Worm (Caenorhabditis elegans) whole organism, mixed stage, embryonic: ENCODE measurements around the gene lpr-3.

Experiments
- M03D4.4 ChIP-seq: sonication (generic microtip); optimal IDR thresholded peaks from 2 replicates; lab custom pipeline; 2017; ENCODE audit warnings: mild to moderate bottlenecking, missing genetic modification characterization, missing compliant biosample characterization
- bed-3 ChIP-seq: fragments of 200-800 bp; sonication (Bioruptor generic); optimal IDR thresholded peaks from 3 replicates; lab custom pipeline; 2018; ENCODE audit warnings: mild to moderate bottlenecking, missing genetic modification characterization, moderate library complexity, missing compliant biosample characterization
- ceh-39 ChIP-seq: fragments of 150-350 bp; optimal IDR thresholded peaks from 2 replicates; lab custom pipeline; 2014; ENCODE audit warnings: missing biosample characterization, missing genetic modification characterization
- ces-1 ChIP-seq: fragments of 150-350 bp; optimal IDR thresholded peaks from 2 replicates; lab custom pipeline; 2014; ENCODE audit warnings: missing biosample characterization, missing genetic modification reagents, missing genetic modification characterization
- cnd-1 ChIP-seq: fragments of 200-800 bp; sonication (Bioruptor generic); optimal IDR thresholded peaks from 2 replicates; lab custom pipeline; 2018; ENCODE audit warnings: mild to moderate bottlenecking, missing genetic modification characterization, missing compliant biosample characterization
- drap-1 ChIP-seq: fragments of 200-800 bp; sonication (Bioruptor generic); optimal IDR thresholded peaks from 3 replicates; lab custom pipeline; 2018; ENCODE audit warnings: mild to moderate bottlenecking, missing genetic modification characterization, missing compliant biosample characterization
- elt-1 ChIP-seq: sonication (generic microtip); optimal IDR thresholded peaks from 2 replicates; lab custom pipeline; 2017; ENCODE audit warnings: missing genetic modification characterization, mild to moderate bottlenecking, missing compliant biosample characterization, antibody characterized with exemption, moderate library complexity, borderline replicate concordance; ENCODE audit not compliant: insufficient read depth
- elt-3 ChIP-seq: fragments of 150-350 bp; optimal IDR thresholded peaks from 2 replicates; lab custom pipeline; 2014; ENCODE audit warnings: missing biosample characterization, missing genetic modification characterization
- flh-1 ChIP-seq: fragments of 200-800 bp; sonication (Bioruptor generic); optimal IDR thresholded peaks from 2 replicates; lab custom pipeline; 2018; ENCODE audit warnings: mild to moderate bottlenecking, missing genetic modification characterization, moderate library complexity, missing compliant biosample characterization
- ham-2 ChIP-seq: fragments of 200-800 bp; sonication (Bioruptor generic); optimal IDR thresholded peaks from 2 replicates; lab custom pipeline; 2018; ENCODE audit warnings: mild to moderate bottlenecking, missing genetic modification characterization, missing compliant biosample characterization
- hlh-1 ChIP-seq: fragments of 150-350 bp; optimal IDR thresholded peaks from 2 replicates; lab custom pipeline; 2014; ENCODE audit warnings: missing biosample characterization, missing genetic modification reagents, missing genetic modification characterization
- lin-13 ChIP-seq: fragments of 150-350 bp; optimal IDR thresholded peaks from 2 replicates; lab custom pipeline; 2014; ENCODE audit warnings: missing biosample characterization, missing genetic modification characterization
- lin-32 ChIP-seq: fragments of 200-800 bp; sonication (Bioruptor generic); optimal IDR thresholded peaks from 2 replicates; lab custom pipeline; 2018; ENCODE audit warnings: mild to moderate bottlenecking, missing genetic modification characterization, missing compliant biosample characterization
- lsy-2 ChIP-seq: fragments of 150-350 bp; optimal IDR thresholded peaks from 2 replicates; lab custom pipeline; 2014; ENCODE audit warnings: missing biosample characterization, missing genetic modification characterization
- mab-5 ChIP-seq: fragments of 150-350 bp; optimal IDR thresholded peaks from 2 replicates; lab custom pipeline; 2014; ENCODE audit warnings: missing biosample characterization, missing genetic modification characterization
- mep-1 ChIP-seq: fragments of 150-350 bp; optimal IDR thresholded peaks from 2 replicates; lab custom pipeline; 2017; ENCODE audit warnings: missing biosample characterization, missing genetic modification reagents, missing genetic modification characterization, inconsistent platforms
- mls-2 ChIP-seq: sonication (generic microtip); optimal IDR thresholded peaks from 2 replicates; lab custom pipeline; 2016; ENCODE audit warnings: mild to moderate bottlenecking, missing genetic modification characterization, moderate library complexity, missing compliant biosample characterization
- nhr-12 ChIP-seq: fragments of 150-350 bp; optimal IDR thresholded peaks from 2 replicates; lab custom pipeline; 2014; ENCODE audit warnings: missing biosample characterization, missing genetic modification characterization
- nhr-2 ChIP-seq: fragments of 150-350 bp; optimal IDR thresholded peaks from 2 replicates; lab custom pipeline; 2014; ENCODE audit warnings: missing biosample characterization, missing genetic modification characterization
- nhr-28 ChIP-seq: fragments of 150-350 bp; optimal IDR thresholded peaks from 2 replicates; lab custom pipeline; 2014; ENCODE audit warnings: missing biosample characterization, missing genetic modification characterization
- nhr-76 ChIP-seq: sonication (generic microtip); optimal IDR thresholded peaks from 2 replicates; lab custom pipeline; 2017; ENCODE audit warnings: missing biosample characterization, missing genetic modification characterization
- pha-4 ChIP-seq: fragments of 150-350 bp; optimal IDR thresholded peaks from 2 replicates; lab custom pipeline; 2018; ENCODE audit warnings: missing biosample characterization, missing genetic modification reagents, missing genetic modification characterization
- sem-2 ChIP-seq: fragments of 200-800 bp; sonication (Bioruptor generic); optimal IDR thresholded peaks from 2 replicates; lab custom pipeline; 2018; ENCODE audit warnings: mild to moderate bottlenecking, missing genetic modification characterization, missing compliant biosample characterization
- snpc-4 ChIP-seq: fragments of 150-350 bp; optimal IDR thresholded peaks from 2 replicates; lab custom pipeline; 2014; ENCODE audit warnings: missing biosample characterization, missing genetic modification characterization
- sptf-1 ChIP-seq: sonication (generic microtip); optimal IDR thresholded peaks from 2 replicates; lab custom pipeline; 2017; ENCODE audit warnings: mild to moderate bottlenecking, missing genetic modification characterization, moderate library complexity, missing compliant biosample characterization
- tbx-8 ChIP-seq: fragments of 200-800 bp; sonication (Bioruptor generic); optimal IDR thresholded peaks from 2 replicates; lab custom pipeline; 2018; ENCODE audit warnings: mild to moderate bottlenecking, missing genetic modification characterization, moderate library complexity, missing compliant biosample characterization
- zip-8 ChIP-seq: fragments of 150-350 bp; optimal IDR thresholded peaks from 2 replicates; lab custom pipeline; 2014; ENCODE audit warnings: missing biosample characterization, missing genetic modification characterization
- ztf-11 ChIP-seq: fragments of 150-350 bp; optimal IDR thresholded peaks from 2 replicates; lab custom pipeline; 2014; ENCODE audit warnings: missing biosample characterization, missing genetic modification characterization

The lpr-3 gene

ce11 chrX:11097343-11097742 is 40.1 kb downstream of the lpr-3 start:
- no peak for TF ChIP-seq drap-1 (GFP tag; lab: Kevin White, UChicago)
- TF ChIP-seq mep-1 (tag; lab: Kevin White, UChicago): no peak
- no peak for TF ChIP-seq cnd-1 (tag; lab: Kevin White, UChicago)
- TF ChIP-seq nhr-76 (tag; lab: Kevin White, UChicago): no peak
- no peak for TF ChIP-seq flh-1 (GFP tag; lab: Kevin White, UChicago)
- no peak for TF ChIP-seq ztf-11 (tag; lab: Kevin White, UChicago)
- no peak for TF ChIP-seq pha-4 (tag; lab: Kevin White, UChicago)
- TF ChIP-seq ham-2 (GFP tag; lab: Kevin White, UChicago): no peak
- no peak for TF ChIP-seq nhr-2 (tag; lab: Kevin White, UChicago)
- TF ChIP-seq ces-1 (GFP tag; lab: Kevin White, UChicago): no peak

- TF ChIP-seq snpc-4 (tag; lab: Kevin White, UChicago) (no peak), nhr-28 (tag; lab: Kevin White, UChicago) (no peak), tbx-8 (GFP tag; lab: Kevin White, UChicago) (no peak), bed-3 (GFP tag; lab: Kevin White, UChicago) (no peak), drap-1 (GFP tag; lab: Kevin White, UChicago) (no peak), lsy-2 (tag; lab: Kevin White, UChicago) (no peak), nhr-12 (tag; lab: Kevin White, UChicago) (no peak), lin-13 (tag; lab: Kevin White, UChicago) (no peak), elt-3 (tag; lab: Kevin White, UChicago) (no peak), ceh-39 (tag; lab: Kevin White, UChicago) (no peak), flh-1 (GFP tag; lab: Kevin White, UChicago) (no peak), lin-32 (GFP tag; lab: Kevin White, UChicago) (no peak)
- TF ChIP-seq, all 35 proteins: peak for 0
Measured at ce11 chrX:11098086-11098485, 40.9 kb downstream of the lpr-3 start, which contains the start of gene W02H3.3. TSS of gene W02H3.3 (minus strand) at chrX:11098186.

- TF ChIP-seq sem-2: no peak
- no peak for TF ChIP-seq bed-3 (GFP tag; lab: Kevin White, UChicago)
- no peak for TF ChIP-seq flh-1 (GFP tag; lab: Kevin White, UChicago)
- no peak for TF ChIP-seq elt-1 (tag; lab: Kevin White, UChicago)
- no peak for TF ChIP-seq nhr-76 (tag; lab: Kevin White, UChicago)
- no peak for TF ChIP-seq tbx-8 (GFP tag; lab: Kevin White, UChicago)
- no peak for TF ChIP-seq mls-2 (tag; lab: Kevin White, UChicago)
Measured at ce11 chrX:11103173-11103572, 46.0 kb downstream of the lpr-3 start.

DNA sequence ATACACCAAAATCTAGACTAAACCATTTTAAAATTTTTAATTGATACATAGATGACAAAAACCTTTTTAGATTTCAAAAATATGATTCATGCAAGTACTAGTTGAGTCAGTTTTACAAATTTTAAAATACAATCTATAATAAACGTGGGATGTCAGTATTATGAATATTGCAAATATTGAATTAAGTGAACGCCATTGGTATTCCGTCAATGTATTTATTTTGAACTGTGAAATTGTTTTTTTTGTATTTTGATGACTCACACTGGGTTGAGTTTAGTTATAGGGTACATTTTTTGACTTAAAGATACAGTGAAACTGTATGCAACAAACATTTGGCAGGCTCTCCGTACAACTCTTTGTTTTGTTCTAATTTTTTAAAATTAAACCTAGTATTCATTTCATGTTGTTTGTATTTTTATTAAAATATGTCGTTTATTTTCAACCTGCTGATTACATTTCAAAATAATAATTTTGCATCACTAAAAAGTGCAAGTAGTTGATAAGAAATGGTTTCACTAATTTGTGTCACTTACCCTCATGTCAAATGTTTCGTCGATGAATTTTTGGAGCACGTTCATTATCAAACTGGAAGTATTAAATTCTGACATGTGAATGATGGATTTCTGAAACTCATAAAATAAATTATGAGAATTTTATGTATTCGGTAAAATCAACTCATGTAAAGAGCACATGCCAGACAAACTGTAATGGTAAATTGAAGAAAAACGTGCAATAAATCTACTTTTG is 47.9 kb downstream of the lpr-3 start, which contains the start of gene W02H3.1:
TSS of gene W02H3.1 (minus strand) at position 578 of the 747 bp plus-strand sequence.
- TF ChIP-seq ztf-11 (tag; lab: Kevin White, UChicago) (no peak), lin-13 (tag; lab: Kevin White, UChicago) (no peak), bed-3 (GFP tag; lab: Kevin White, UChicago) (no peak), nhr-12 (tag; lab: Kevin White, UChicago) (no peak), sptf-1 (tag; lab: Kevin White, UChicago) (no peak), hlh-1 (no peak), zip-8 (no peak), flh-1 (GFP tag; lab: Kevin White, UChicago) (no peak)
- TF ChIP-seq, all 35 proteins: peak for 0

- TF ChIP-seq mab-5 (tag; lab: Kevin White, UChicago): no peak
- TF ChIP-seq ham-2 (GFP tag; lab: Kevin White, UChicago): no peak
- no peak for TF ChIP-seq zip-8
- no peak for TF ChIP-seq M03D4.4 (tag; lab: Kevin White, UChicago)
- no peak for TF ChIP-seq mls-2 (tag; lab: Kevin White, UChicago)
- no peak for TF ChIP-seq ceh-39 (tag; lab: Kevin White, UChicago)
- no peak for TF ChIP-seq ces-1 (GFP tag; lab: Kevin White, UChicago)
- TF ChIP-seq, all 35 proteins: peak for 0
Measured at ce11 chrX:11107076-11107475, 49.9 kb downstream of the lpr-3 start, which contains the start of gene clc-17. TSS of gene clc-17 (plus strand) at chrX:11107376.
